Worm (Caenorhabditis elegans): ENCODE measurements around the gene mcp-1.

DNA sequence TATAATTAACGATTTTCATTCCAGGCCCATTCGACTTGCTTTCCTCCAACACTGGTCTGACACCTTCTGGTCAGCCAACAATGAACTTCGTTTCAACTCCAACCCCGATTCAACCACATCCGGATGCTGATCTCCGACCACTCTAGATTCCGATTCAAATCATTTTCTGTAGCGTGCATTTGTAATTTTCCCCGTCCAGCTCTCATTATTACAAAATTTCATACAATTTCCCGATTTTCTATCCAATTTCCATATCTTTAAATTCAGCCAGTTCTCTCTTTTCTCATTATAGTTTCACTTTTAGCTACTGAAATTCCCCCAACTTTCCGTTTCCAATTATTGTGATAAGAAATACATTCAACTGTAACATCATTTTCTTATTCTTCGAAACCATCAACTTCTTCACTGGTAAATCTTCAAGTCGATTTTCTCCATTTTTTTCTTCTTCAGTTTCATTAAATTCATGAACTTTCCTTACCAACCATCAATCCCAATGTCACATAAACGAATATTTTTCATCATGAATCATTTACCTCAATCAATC is 54.0 kb downstream of the mcp-1 start:
- no peak for TF ChIP-seq him-1 (tag; optimal IDR thresholded peaks at IDR 0.05)
- TF ChIP-seq dao-5 (tag; optimal IDR thresholded peaks at IDR 0.05) = no peak
